Fruit fly (Drosophila melanogaster) whole organism, embryonic: ENCODE results near the gene CG15249.

ENCODE experiments used
- Antp ChIP-seq: fragments of 200-800 bp; sonication (Bioruptor generic); optimal IDR thresholded peaks from 3 replicates; lab custom pipeline; 2016; ENCODE audit warnings: missing biosample characterization, missing genetic modification characterization
- Atf-2 ChIP-seq: fragments of 200-800 bp; sonication (Bioruptor generic); optimal IDR thresholded peaks from 2 replicates; lab custom pipeline; 2016; ENCODE audit warnings: missing biosample characterization, missing genetic modification characterization
- CG1024 ChIP-seq: fragments of 200-800 bp; sonication (Bioruptor generic); IDR thresholded peaks from 2 replicates; pipeline ENCODE4 v1.3.6; 2022; ENCODE audit warnings: missing biosample characterization, missing genetic modification characterization
- CG11456 ChIP-seq: fragments of 200-800 bp; sonication (Bioruptor generic); IDR thresholded peaks from 3 replicates; pipeline ENCODE4 v1.3.6; 2022; ENCODE audit warnings: missing biosample characterization, missing genetic modification characterization
- CG11504 ChIP-seq: fragments of 200-800 bp; sonication (Bioruptor generic); optimal IDR thresholded peaks from 3 replicates; lab custom pipeline; 2019; ENCODE audit warnings: missing biosample characterization, mild to moderate bottlenecking, missing genetic modification characterization, moderate library complexity
- CG11723 ChIP-seq: fragments of 200-800 bp; sonication (Bioruptor generic); optimal IDR thresholded peaks from 2 replicates; lab custom pipeline; 2017; ENCODE audit warnings: missing biosample characterization, mild to moderate bottlenecking, missing genetic modification characterization
- CG12071 ChIP-seq: fragments of 200-800 bp; sonication (Bioruptor generic); optimal IDR thresholded peaks from 3 replicates; lab custom pipeline; 2018; ENCODE audit warnings: missing biosample characterization, mild to moderate bottlenecking, missing genetic modification characterization
- CG12155 ChIP-seq: fragments of 200-800 bp; sonication (Bioruptor generic); optimal IDR thresholded peaks from 3 replicates; lab custom pipeline; 2016; ENCODE audit warnings: missing biosample characterization, missing genetic modification characterization
- CG2116 ChIP-seq: fragments of 200-800 bp; sonication (Bioruptor generic); optimal IDR thresholded peaks from 3 replicates; lab custom pipeline; 2018; ENCODE audit warnings: missing biosample characterization, mild to moderate bottlenecking, missing genetic modification characterization
- CG32772 ChIP-seq: fragments of 200-800 bp; sonication (Bioruptor generic); IDR thresholded peaks from 2 replicates; pipeline ENCODE4 v1.3.6; 2022; ENCODE audit warnings: missing biosample characterization, missing genetic modification characterization
- CG5245 ChIP-seq: fragments of 200-800 bp; sonication (Bioruptor generic); optimal IDR thresholded peaks from 3 replicates; lab custom pipeline; 2016; ENCODE audit warnings: missing biosample characterization, missing genetic modification characterization
- CG6689 ChIP-seq: fragments of 200-800 bp; sonication (Bioruptor generic); IDR thresholded peaks from 2 replicates; pipeline ENCODE4 v1.3.6; 2022; ENCODE audit warnings: missing biosample characterization, missing genetic modification characterization
- CG8290 ChIP-seq, 3 experiments: fragments of 200-800 bp; sonication (Bioruptor generic); optimal IDR thresholded peaks; 2 replicates each; lab custom pipeline; 2016 to 2019; ENCODE audit warnings: missing biosample characterization in 3 of 3, missing genetic modification characterization in 3 of 3, mild to moderate bottlenecking in 2 of 3, moderate library complexity in 1 of 3
- CG8478 ChIP-seq: fragments of >200 bp; optimal IDR thresholded peaks from 2 replicates; lab custom pipeline; 2018
- CG9437 ChIP-seq: fragments of 200-800 bp; sonication (Bioruptor generic); optimal IDR thresholded peaks from 2 replicates; lab custom pipeline; 2018; ENCODE audit warnings: missing biosample characterization, mild to moderate bottlenecking, missing genetic modification characterization
- CG9727 ChIP-seq: fragments of 200-800 bp; sonication (Bioruptor generic); optimal IDR thresholded peaks from 3 replicates; lab custom pipeline; 2017; ENCODE audit warnings: missing biosample characterization, mild to moderate bottlenecking, missing genetic modification characterization
- CG9932 ChIP-seq: fragments of 200-800 bp; sonication (Bioruptor generic); IDR thresholded peaks from 2 replicates; pipeline ENCODE4 v1.3.6; 2022; ENCODE audit warnings: missing biosample characterization, missing genetic modification characterization
- CHES-1-like ChIP-seq: fragments of 200-800 bp; sonication (Bioruptor generic); optimal IDR thresholded peaks from 2 replicates; lab custom pipeline; 2016; ENCODE audit warnings: missing biosample characterization, missing genetic modification characterization
- Deaf1 ChIP-seq: fragments of 200-800 bp; optimal IDR thresholded peaks from 3 replicates; lab custom pipeline; 2019; ENCODE audit warnings: missing biosample characterization, mild to moderate bottlenecking, missing genetic modification characterization, moderate library complexity
- Dek ChIP-seq: fragments of 200-800 bp; sonication (Bioruptor generic); optimal IDR thresholded peaks from 3 replicates; lab custom pipeline; 2019; ENCODE audit warnings: missing biosample characterization, mild to moderate bottlenecking, missing genetic modification characterization, moderate library complexity
- Drgx ChIP-seq: fragments of 200-800 bp; sonication (Bioruptor generic); IDR thresholded peaks from 2 replicates; pipeline ENCODE4 v1.3.6; 2022; ENCODE audit warnings: missing biosample characterization, missing genetic modification characterization
- E2f1 ChIP-seq: fragments of 200-800 bp; sonication (Bioruptor generic); IDR thresholded peaks from 2 replicates; pipeline ENCODE4 v1.3.6; 2022; ENCODE audit warnings: missing biosample characterization, missing genetic modification characterization
- Ets65A ChIP-seq: fragments of 200-800 bp; sonication (Bioruptor generic); peaks from one replicate; lab custom pipeline; 2016; ENCODE audit warnings: missing biosample characterization, missing genetic modification characterization
- Gug ChIP-seq: fragments of 200-800 bp; sonication (Bioruptor generic); IDR thresholded peaks from 4 replicates; pipeline ENCODE4 v1.3.6; 2022; ENCODE audit warnings: missing biosample characterization, missing genetic modification characterization
- NFAT ChIP-seq: fragments of 200-800 bp; sonication (Bioruptor generic); IDR thresholded peaks from 2 replicates; pipeline ENCODE4 v1.3.6; 2022; ENCODE audit warnings: missing biosample characterization, missing genetic modification characterization
- Oaz ChIP-seq: fragments of 200-800 bp; sonication (Bioruptor generic); IDR thresholded peaks from 2 replicates; pipeline ENCODE4 v1.3.6; 2022; ENCODE audit warnings: missing biosample characterization, missing genetic modification characterization
- Rfx ChIP-seq: fragments of 200-800 bp; sonication (Bioruptor generic); IDR thresholded peaks from 2 replicates; pipeline ENCODE4 v1.3.6; 2022; ENCODE audit warnings: missing biosample characterization, missing genetic modification characterization
- Rx ChIP-seq: fragments of 200-800 bp; sonication (Bioruptor generic); IDR thresholded peaks from 2 replicates; pipeline ENCODE4 v1.3.6; 2022; ENCODE audit warnings: missing biosample characterization, missing genetic modification characterization
- aop ChIP-seq: fragments of 200-800 bp; sonication (Bioruptor generic); IDR thresholded peaks from 2 replicates; pipeline ENCODE4 v1.3.6; 2022; ENCODE audit warnings: missing biosample characterization, missing genetic modification characterization
- ap ChIP-seq: fragments of 200-800 bp; sonication (Bioruptor generic); IDR thresholded peaks from 2 replicates; pipeline ENCODE4 v1.3.6; 2022; ENCODE audit warnings: missing biosample characterization, missing genetic modification characterization
- chinmo ChIP-seq: fragments of 200-800 bp; sonication (Bioruptor generic); IDR thresholded peaks from 4 replicates; pipeline ENCODE4 v1.3.6; 2022; ENCODE audit warnings: missing biosample characterization, missing genetic modification characterization; ENCODE audit not compliant: partially characterized antibody
- crp ChIP-seq, 2 experiments: fragments of 200-800 bp; sonication (Bioruptor generic); optimal IDR thresholded peaks; 2 replicates in 1 of 2; 3 replicates in 1 of 2; lab custom pipeline; 2017; ENCODE audit warnings: missing biosample characterization in 2 of 2, missing genetic modification characterization in 2 of 2, mild to moderate bottlenecking in 1 of 2, moderate library complexity in 1 of 2
- dysf ChIP-seq: fragments of 200-800 bp; sonication (Bioruptor generic); IDR thresholded peaks from 3 replicates; pipeline ENCODE4 v1.3.6; 2022; ENCODE audit warnings: missing biosample characterization, missing genetic modification characterization
- ken ChIP-seq: fragments of 200-800 bp; sonication (Bioruptor generic); IDR thresholded peaks from 3 replicates; pipeline ENCODE4 v1.3.6; 2022; ENCODE audit warnings: missing biosample characterization, missing genetic modification characterization
- nmo ChIP-seq: fragments of 200-800 bp; sonication (Bioruptor generic); optimal IDR thresholded peaks from 2 replicates; lab custom pipeline; 2018; ENCODE audit warnings: missing biosample characterization, mild to moderate bottlenecking, missing genetic modification characterization, moderate library complexity
- pan ChIP-seq, 4 experiments: fragments of >200 bp in 3 of 4; fragments of 200-800 bp in 1 of 4; sonication (Bioruptor generic) in 1 of 4; optimal IDR thresholded peaks in 3 of 4; IDR thresholded peaks in 1 of 4; 2 replicates each; pipeline versions ENCODE4 v1.3.6 to Lab custom; 2017 to 2022; ENCODE audit warnings: missing biosample characterization in 2 of 4, missing genetic modification characterization in 2 of 4, mixed read lengths in 1 of 4
- pfk ChIP-seq: fragments of 200-800 bp; sonication (Bioruptor generic); optimal IDR thresholded peaks from 2 replicates; lab custom pipeline; 2018; ENCODE audit warnings: missing biosample characterization, mild to moderate bottlenecking, missing genetic modification characterization, moderate library complexity
- prd ChIP-seq, 3 experiments: fragments of >200 bp in 2 of 3; fragments of 200-800 bp in 1 of 3; sonication (Bioruptor generic) in 1 of 3; optimal IDR thresholded peaks in 2 of 3; IDR thresholded peaks in 1 of 3; 2 replicates in 2 of 3; 3 replicates in 1 of 3; pipeline versions ENCODE4 v1.3.6 to Lab custom; 2017 to 2022; ENCODE audit warnings: missing biosample characterization in 1 of 3, missing genetic modification characterization in 1 of 3
- row ChIP-seq: fragments of 200-800 bp; sonication (Bioruptor generic); IDR thresholded peaks from 3 replicates; pipeline ENCODE4 v1.3.6; 2022; ENCODE audit warnings: missing biosample characterization, missing genetic modification characterization
- sens ChIP-seq: fragments of 200-800 bp; sonication (Bioruptor generic); peaks from one replicate; lab custom pipeline; 2016; ENCODE audit warnings: missing biosample characterization, missing genetic modification characterization
- seq ChIP-seq: fragments of 200-800 bp; sonication (Bioruptor generic); IDR thresholded peaks from 2 replicates; pipeline ENCODE4 v1.3.6; 2022; ENCODE audit warnings: missing biosample characterization, missing genetic modification characterization
- sisA ChIP-seq: fragments of 200-800 bp; sonication (Bioruptor generic); IDR thresholded peaks from 2 replicates; pipeline ENCODE4 v1.3.6; 2022; ENCODE audit warnings: missing biosample characterization, missing genetic modification characterization
- sob ChIP-seq: fragments of 200-800 bp; sonication (Bioruptor generic); IDR thresholded peaks from 2 replicates; pipeline ENCODE4 v1.3.6; 2022; ENCODE audit warnings: missing biosample characterization, missing genetic modification characterization
- sr ChIP-seq: fragments of 200-800 bp; sonication (Bioruptor generic); IDR thresholded peaks from 3 replicates; pipeline ENCODE4 v1.3.6; 2022; ENCODE audit warnings: missing biosample characterization, missing genetic modification characterization
- usp ChIP-seq: fragments of >200 bp; optimal IDR thresholded peaks from 2 replicates; lab custom pipeline; 2017; ENCODE audit warnings: missing biosample characterization, missing genetic modification characterization

The CG15249 gene

DNA sequence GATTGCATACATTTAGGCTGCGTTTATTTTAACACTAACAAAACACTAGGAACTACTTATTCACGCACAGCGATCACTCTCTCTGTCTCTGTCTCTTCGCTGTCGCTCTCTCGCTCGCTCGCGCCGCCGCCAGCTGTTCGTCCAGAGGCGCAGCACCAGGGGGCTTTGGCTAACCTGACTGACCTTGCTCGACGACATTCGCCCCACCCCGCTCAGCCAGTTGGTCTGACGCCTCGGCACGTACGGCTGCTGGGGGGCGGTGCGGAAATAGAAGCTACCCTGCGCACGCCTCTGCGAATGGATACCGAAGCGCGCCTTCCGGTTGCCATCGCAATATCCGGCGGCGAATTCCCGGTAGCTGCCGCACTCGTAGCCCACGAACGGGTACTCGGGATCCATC is 10.0 kb upstream of the CG15249 start (continued):
- TF ChIP-seq CG9727 (GFP tag; lab: Kevin White, UChicago): no peak
- TF ChIP-seq NFAT (GFP tag; lab: Robert Waterston, UW): 0 out of 2 replicates have a peak, but pooled peaks have one; percentile 30
- peak; percentile 31; the same call in 1 of the 2 replicates for TF ChIP-seq ap (GFP tag; lab: Robert Waterston, UW)
- 0 out of 3 replicates have a peak, but pooled peaks have one; percentile 49 for TF ChIP-seq CG11456 (GFP tag; lab: Robert Waterston, UW)
- no peak for TF ChIP-seq CG1024 (GFP tag; lab: Robert Waterston, UW)
- peak in 1 of 2 experiments; percentile 13 for TF ChIP-seq crp (GFP tag; optimal IDR thresholded peaks at IDR 0.05; lab: Kevin White, UChicago)
- TF ChIP-seq sr (GFP tag; lab: Robert Waterston, UW): peak; percentile 21; the same call in 1 of the 3 replicates
- TF ChIP-seq CG9437: no peak
- TF ChIP-seq CG8478 (lab: Kevin White, UChicago): no peak
- TF ChIP-seq Dek (tag; lab: Kevin White, UChicago): no peak
- no peak for TF ChIP-seq CG11723 (GFP tag; lab: Kevin White, UChicago)
- 0 out of 4 replicates have a peak, but pooled peaks have one; percentile 19 for TF ChIP-seq chinmo (GFP tag; lab: Robert Waterston, UW)
- 0 out of 2 replicates have a peak, but pooled peaks have one; percentile 19 for TF ChIP-seq CG6689
- TF ChIP-seq CHES-1-like: no peak
- peak; percentile 64 for TF ChIP-seq Rfx
- no peak for TF ChIP-seq sob (GFP tag; lab: Robert Waterston, UW)
- TF ChIP-seq CG11504 (tag; lab: Kevin White, UChicago): peak; percentile 20
- no peak for TF ChIP-seq pan (optimal IDR thresholded peaks at IDR 0.05; lab: Kevin White, UChicago)
- TF ChIP-seq pan (GFP tag; optimal IDR thresholded peaks at IDR 0.05 in 1 of 2, IDR thresholded peaks at IDR 0.05 in 1 of 2): peak in 1 of 2 experiments; percentile 45
- no peak for TF ChIP-seq Atf-2
- no peak for TF ChIP-seq usp (GFP tag; lab: Kevin White, UChicago)
- no peak for TF ChIP-seq Drgx (GFP tag; lab: Robert Waterston, UW)
- no peak for TF ChIP-seq CG8290 (GFP tag; optimal IDR thresholded peaks at IDR 0.05; lab: Kevin White, UChicago)
- peak in 1 of 2 experiments; percentile 41 for TF ChIP-seq CG8290 (tag; optimal IDR thresholded peaks at IDR 0.05; lab: Kevin White, UChicago)
- TF ChIP-seq prd (optimal IDR thresholded peaks at IDR 0.05; lab: Kevin White, UChicago): no peak
- TF ChIP-seq prd (GFP tag; IDR thresholded peaks at IDR 0.05; lab: Robert Waterston, UW): peak; percentile 34; the same call in 1 of the 3 replicates
- peak; percentile 50; the same call in 2 of the 4 replicates for TF ChIP-seq Gug
- peak; percentile 52; the same call in 1 of the 2 replicates for TF ChIP-seq Oaz (GFP tag; lab: Robert Waterston, UW)
- peak; percentile 9; the same call in 1 of the 2 replicates for TF ChIP-seq E2f1 (GFP tag; lab: Robert Waterston, UW)
- 0 out of 2 replicates have a peak, but pooled peaks have one; percentile 18 for TF ChIP-seq seq
- peak; percentile 36; the same call in 1 of the 3 replicates for TF ChIP-seq dysf (GFP tag; lab: Robert Waterston, UW)
- TF ChIP-seq aop (GFP tag; lab: Robert Waterston, UW): no peak
- TF ChIP-seq CG12155 (GFP tag; lab: Kevin White, UChicago): no peak
- TF ChIP-seq CG32772: 0 out of 2 replicates have a peak, but pooled peaks have one; percentile 32
- TF ChIP-seq row (GFP tag; lab: Robert Waterston, UW): peak; percentile 29; the same call in 1 of the 3 replicates
- peak; percentile 44 for TF ChIP-seq sisA (GFP tag; lab: Robert Waterston, UW)
- TF ChIP-seq nmo (GFP tag; lab: Kevin White, UChicago): no peak
- 0 out of 2 replicates have a peak, but pooled peaks have one; percentile 15 for TF ChIP-seq Rx (GFP tag; lab: Robert Waterston, UW)
- peak; percentile 2 for TF ChIP-seq Antp (GFP tag; lab: Kevin White, UChicago)
- TF ChIP-seq sens (GFP tag; lab: Kevin White, UChicago): peak; percentile 58
- peak; percentile 39 for TF ChIP-seq CG9932 (GFP tag; lab: Robert Waterston, UW)
- peak; percentile 48; the same call in 1 of the 3 replicates for TF ChIP-seq ken
- TF ChIP-seq Ets65A (GFP tag; lab: Kevin White, UChicago): peak; percentile 90
- TF ChIP-seq pfk (GFP tag; lab: Kevin White, UChicago): no peak
- TF ChIP-seq Deaf1 (tag; lab: Kevin White, UChicago): no peak
- no peak for TF ChIP-seq CG12071 (GFP tag; lab: Kevin White, UChicago)
- no peak for TF ChIP-seq CG2116 (GFP tag; lab: Kevin White, UChicago)
- no peak for TF ChIP-seq CG5245
